Worm (Caenorhabditis elegans): ENCODE results near the gene R11.3.

The R11.3 gene

DNA sequence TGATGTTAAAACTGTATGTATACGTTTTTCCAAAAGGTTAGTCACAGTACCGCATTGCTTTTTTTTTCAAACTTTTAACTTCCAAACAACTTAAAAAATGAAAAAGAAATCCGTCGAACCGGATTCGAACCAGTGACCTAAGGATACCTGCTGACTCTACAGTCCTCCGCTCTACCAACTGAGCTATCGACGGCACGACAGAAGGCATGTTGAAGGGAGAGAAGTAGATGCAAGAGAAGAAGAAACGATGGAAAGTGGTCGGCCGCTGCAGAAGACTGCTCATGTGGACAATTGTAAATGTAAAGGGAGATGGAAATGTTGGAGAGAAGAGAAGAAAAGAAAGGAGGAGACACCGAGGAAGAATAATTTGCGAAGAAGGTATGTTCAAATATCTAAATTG is 10.6 kb upstream of the R11.3 start:
- TF ChIP-seq ceh-82 (tag; optimal IDR thresholded peaks at IDR 0.05) (peak; percentile 76 to 87 (median 87)), nhr-11 (tag; optimal IDR thresholded peaks at IDR 0.05) (no peak), C16A3.4 (tag; optimal IDR thresholded peaks at IDR 0.05) (peak; percentile 79), vab-15 (tag; optimal IDR thresholded peaks at IDR 0.05) (no peak), ztf-4 (tag; optimal IDR thresholded peaks at IDR 0.05) (peak; percentile 80), ces-1 (GFP tag; optimal IDR thresholded peaks at IDR 0.05) (no peak), ztf-11 (tag; optimal IDR thresholded peaks at IDR 0.05) (peak in 1 of 2 experiments; percentile 54), snpc-4 (tag; optimal IDR thresholded peaks at IDR 0.05) (peak; percentile 86), lin-39 (tag; optimal IDR thresholded peaks at IDR 0.05) (peak; percentile 32), C04F5.9 (tag; optimal IDR thresholded peaks at IDR 0.05) (peak; percentile 49), sox-4 (tag; optimal IDR thresholded peaks at IDR 0.05) (peak; percentile 64), mef-2 (tag; optimal IDR thresholded peaks at IDR 0.05) (no peak), tlp-1 (tag; optimal IDR thresholded peaks at IDR 0.05) (no peak), unc-86 (tag; optimal IDR thresholded peaks at IDR 0.05) (peak; percentile 73), hpl-2 (GFP tag; optimal IDR thresholded peaks at IDR 0.05) (peak; percentile 50), ets-5 (GFP tag; IDR thresholded peaks at IDR 0.05) (no peak), fos-1 (tag; optimal IDR thresholded peaks at IDR 0.05) (peak; percentile 71), pag-3 (tag; optimal IDR thresholded peaks at IDR 0.05; ENCODE audit: borderline replicate concordance, insufficient read depth) (no peak), unc-130 (tag; optimal IDR thresholded peaks at IDR 0.05) (no peak), jun-1 (tag; optimal IDR thresholded peaks at IDR 0.05) (peak; percentile 86), nhr-90 (tag; optimal IDR thresholded peaks at IDR 0.05; ENCODE audit: poor library complexity) (peak; percentile 86), F16B12.6 (tag; optimal IDR thresholded peaks at IDR 0.05) (no peak), hlh-17 (GFP tag; optimal IDR thresholded peaks at IDR 0.05; ENCODE audit: borderline replicate concordance) (no peak), mab-9 (GFP tag; IDR thresholded peaks at IDR 0.05) (peak; percentile 75), tbx-2 (tag; optimal IDR thresholded peaks at IDR 0.05) (peak; percentile 76), ceh-63 (GFP tag; optimal IDR thresholded peaks at IDR 0.05) (no peak), rnt-1 (tag; optimal IDR thresholded peaks at IDR 0.05) (peak; percentile 92), isw-1 (GFP tag; IDR thresholded peaks at IDR 0.05) (peak; percentile 71), irx-1 (tag; optimal IDR thresholded peaks at IDR 0.05) (peak; percentile 82), lin-15B (tag; optimal IDR thresholded peaks at IDR 0.05) (no peak), sup-37 (GFP tag; optimal IDR thresholded peaks at IDR 0.05) (peak; percentile 40), ceh-90 (tag; optimal IDR thresholded peaks at IDR 0.05) (no peak), sptf-1 (tag; optimal IDR thresholded peaks at IDR 0.05) (no peak), fkh-8 (tag; optimal IDR thresholded peaks at IDR 0.05) (peak; percentile 52), zag-1 (tag; optimal IDR thresholded peaks at IDR 0.05) (no peak), lin-14 (GFP tag; optimal IDR thresholded peaks at IDR 0.05) (peak; percentile 82), dsc-1 (tag; optimal IDR thresholded peaks at IDR 0.05) (peak; percentile 95), skn-1 (tag; optimal IDR thresholded peaks at IDR 0.05) (peak; percentile 78), lin-13 (GFP tag; optimal IDR thresholded peaks at IDR 0.05) (peak; percentile 25), mdl-1 (tag; optimal IDR thresholded peaks at IDR 0.05) (peak in 1 of 2 experiments; percentile 82), xbp-1 (tag; optimal IDR thresholded peaks at IDR 0.05) (peak; percentile 77), hlh-4 (tag; optimal IDR thresholded peaks at IDR 0.05) (no peak), egl-27 (tag; optimal IDR thresholded peaks at IDR 0.05) (no peak), unc-62 (GFP tag; optimal IDR thresholded peaks at IDR 0.05) (no peak), lsy-2 (tag; optimal IDR thresholded peaks at IDR 0.05) (peak; percentile 63 to 73), egl-13 (tag; optimal IDR thresholded peaks at IDR 0.05) (peak; percentile 58), nhr-47 (tag; optimal IDR thresholded peaks at IDR 0.05) (peak; percentile 94), Y116A8C.19 (tag; optimal IDR thresholded peaks at IDR 0.05; ENCODE audit: borderline replicate concordance) (no peak), lin-35 (GFP tag; optimal IDR thresholded peaks at IDR 0.05) (peak; percentile 22 to 74), pqm-1 (tag; optimal IDR thresholded peaks at IDR 0.05) (no peak), fkh-4 (tag; optimal IDR thresholded peaks at IDR 0.05; ENCODE audit: borderline replicate concordance) (peak; percentile 13), nhr-19 (GFP tag; conservative IDR thresholded peaks at IDR 0.05) (peak; percentile 91), nhr-77 (tag; optimal IDR thresholded peaks at IDR 0.05) (peak; percentile 81)

All from whole organism, L1 larva.